Worm (Caenorhabditis elegans): Measurements from ENCODE around the gene C39B10.1.

C39B10.1 gene

ce11 chrX:10443836-10444235, 19.6 kb downstream of the C39B10.1 start, which contains the start of gene C39B10.3:
C39B10.3 (plus strand) TSS chrX:10444136.
- TF ChIP-seq unc-42 (tag; optimal IDR thresholded peaks at IDR 0.05) (no peak), mec-3 (tag; optimal IDR thresholded peaks at IDR 0.05; ENCODE audit: borderline replicate concordance) (no peak), lin-11 (tag; optimal IDR thresholded peaks at IDR 0.05) (no peak), unc-86 (tag; optimal IDR thresholded peaks at IDR 0.05) (no peak), hlh-15 (tag; optimal IDR thresholded peaks at IDR 0.05) (no peak), ceh-34 (tag; optimal IDR thresholded peaks at IDR 0.05) (no peak), gmeb-2 (tag; optimal IDR thresholded peaks at IDR 0.05) (no peak), unc-3 (GFP tag; conservative IDR thresholded peaks at IDR 0.05) (no peak), unc-3 (tag; optimal IDR thresholded peaks at IDR 0.05) (no peak), K02D7.2 (tag; optimal IDR thresholded peaks at IDR 0.05) (no peak), hlh-13 (GFP tag; optimal IDR thresholded peaks at IDR 0.05) (no peak), elt-2 (tag; optimal IDR thresholded peaks at IDR 0.05) (no peak)

- TF ChIP-seq dmd-4 (tag; optimal IDR thresholded peaks at IDR 0.05; ENCODE audit: borderline replicate concordance) (no peak), ceh-9 (tag; optimal IDR thresholded peaks at IDR 0.05) (no peak), mec-3 (tag; optimal IDR thresholded peaks at IDR 0.05; ENCODE audit: borderline replicate concordance) (no peak), dve-1 (tag; optimal IDR thresholded peaks at IDR 0.05) (no peak), pat-9 (tag; optimal IDR thresholded peaks at IDR 0.05) (no peak), pha-2 (tag; optimal IDR thresholded peaks at IDR 0.05) (no peak), C08G9.2 (tag; optimal IDR thresholded peaks at IDR 0.05) (no peak), pag-3 (tag; optimal IDR thresholded peaks at IDR 0.05; ENCODE audit: borderline replicate concordance) (no peak), T23F11.4 (GFP tag; optimal IDR thresholded peaks at IDR 0.05) (no peak), ceh-31 (tag; optimal IDR thresholded peaks at IDR 0.05) (no peak), ceh-19 (GFP tag; optimal IDR thresholded peaks at IDR 0.05) (no peak), che-1 (tag; optimal IDR thresholded peaks at IDR 0.05) (no peak), madf-2 (tag; optimal IDR thresholded peaks at IDR 0.05) (no peak), gmeb-2 (tag; optimal IDR thresholded peaks at IDR 0.05) (no peak), ttx-3 (tag; optimal IDR thresholded peaks at IDR 0.05) (no peak), Y22D7AL.16 (tag; optimal IDR thresholded peaks at IDR 0.05) (no peak), ztf-16 (tag; optimal IDR thresholded peaks at IDR 0.05) (no peak), ceh-22 (tag; optimal IDR thresholded peaks at IDR 0.05) (no peak), sdc-2 (tag; optimal IDR thresholded peaks at IDR 0.05) (no peak), fkh-10 (GFP tag; optimal IDR thresholded peaks at IDR 0.05) (no peak)
Measured at ce11 chrX:10440781-10441180, 22.7 kb downstream of the C39B10.1 start.

ce11 chrX:10437421-10437820, 26.0 kb downstream of the C39B10.1 start:
- no peak for TF ChIP-seq nfya-1 (tag; optimal IDR thresholded peaks at IDR 0.05)
- TF ChIP-seq ceh-34 (tag; optimal IDR thresholded peaks at IDR 0.05) = peak; percentile 93

- TF ChIP-seq ztf-16 (tag; optimal IDR thresholded peaks at IDR 0.05) (peak; percentile 24), ceh-34 (tag; optimal IDR thresholded peaks at IDR 0.05) (peak; percentile 89), ets-4 (tag; optimal IDR thresholded peaks at IDR 0.05) (peak; percentile 53), pros-1 (tag; optimal IDR thresholded peaks at IDR 0.05) (peak; percentile 84), Y22D7AL.16 (tag; optimal IDR thresholded peaks at IDR 0.05) (no peak), dve-1 (tag; optimal IDR thresholded peaks at IDR 0.05) (no peak), pha-2 (tag; optimal IDR thresholded peaks at IDR 0.05) (no peak), hlh-8 (tag; optimal IDR thresholded peaks at IDR 0.05) (peak; percentile 53), unc-86 (tag; optimal IDR thresholded peaks at IDR 0.05) (no peak), pat-9 (tag; optimal IDR thresholded peaks at IDR 0.05) (no peak), ama-1 (optimal IDR thresholded peaks at IDR 0.05) (no peak), ttx-3 (tag; optimal IDR thresholded peaks at IDR 0.05) (peak; percentile 51), ceh-2 (tag; optimal IDR thresholded peaks at IDR 0.05) (peak; percentile 16), odd-2 (tag; optimal IDR thresholded peaks at IDR 0.05) (no peak), ref-2 (tag; optimal IDR thresholded peaks at IDR 0.05) (peak; percentile 65), dmd-4 (tag; optimal IDR thresholded peaks at IDR 0.05; ENCODE audit: borderline replicate concordance) (no peak), nfya-1 (tag; optimal IDR thresholded peaks at IDR 0.05) (peak; percentile 77), unc-42 (tag; optimal IDR thresholded peaks at IDR 0.05) (peak; percentile 91), ceh-14 (tag; optimal IDR thresholded peaks at IDR 0.05) (peak; percentile 76), ceh-6 (GFP tag; optimal IDR thresholded peaks at IDR 0.05) (no peak), ceh-30 (tag; optimal IDR thresholded peaks at IDR 0.05) (no peak), ceh-9 (tag; optimal IDR thresholded peaks at IDR 0.05) (no peak), rnt-1 (tag; optimal IDR thresholded peaks at IDR 0.05) (peak; percentile 88), madf-2 (tag; optimal IDR thresholded peaks at IDR 0.05) (peak; percentile 61), gmeb-2 (tag; optimal IDR thresholded peaks at IDR 0.05) (no peak), fkh-6 (tag; optimal IDR thresholded peaks at IDR 0.05) (peak; percentile 51), pag-3 (tag; optimal IDR thresholded peaks at IDR 0.05; ENCODE audit: borderline replicate concordance) (peak; percentile 57), pax-1 (tag; optimal IDR thresholded peaks at IDR 0.05) (no peak), sox-2 (GFP tag; IDR thresholded peaks at IDR 0.05) (0 out of 2 replicates have a peak, but pooled peaks have one; percentile 30), ceh-24 (tag; optimal IDR thresholded peaks at IDR 0.05) (no peak)
Measured at ce11 chrX:10435492-10435939, 27.9 kb downstream of the C39B10.1 start.

Measured in whole organism, late embryonic.